Fruit fly (Drosophila melanogaster) whole organism, wandering third instar larva: Measurements from ENCODE around the gene Gyc32E.

ENCODE experiments used
- CrebA ChIP-seq: fragments of 200-800 bp; sonication (Bioruptor generic); optimal IDR thresholded peaks from 2 replicates; lab custom pipeline; 2016; ENCODE audit warnings: missing biosample characterization, mild to moderate bottlenecking, missing genetic modification characterization, borderline replicate concordance
- Hr83 ChIP-seq: fragments of 200-300 bp; sonication (Bioruptor generic); optimal IDR thresholded peaks from 2 replicates; lab custom pipeline; 2016; ENCODE audit warnings: missing biosample characterization, mild to moderate bottlenecking, missing genetic modification characterization, moderate library complexity; ENCODE audit not compliant: poor library complexity, severe bottlenecking
- Jra ChIP-seq: sonication (Bioruptor generic); optimal IDR thresholded peaks from 2 replicates; lab custom pipeline; 2016; ENCODE audit warnings: missing biosample characterization, missing genetic modification characterization
- Mio ChIP-seq: sonication (Bioruptor generic); optimal IDR thresholded peaks from 2 replicates; lab custom pipeline; 2016; ENCODE audit warnings: missing biosample characterization, missing genetic modification characterization
- Myc ChIP-seq: fragments of >200 bp; optimal IDR thresholded peaks from 2 replicates; lab custom pipeline; 2017
- dsf ChIP-seq: sonication (Bioruptor generic); optimal IDR thresholded peaks from 2 replicates; lab custom pipeline; 2016; ENCODE audit warnings: missing biosample characterization, missing genetic modification characterization, borderline replicate concordance
- foxo ChIP-seq, 2 experiments: fragments of 200-800 bp; sonication (Bioruptor generic); optimal IDR thresholded peaks; 2 replicates in 1 of 2; 3 replicates in 1 of 2; lab custom pipeline; 2016 to 2017; ENCODE audit warnings: missing biosample characterization in 2 of 2, missing genetic modification characterization in 2 of 2
- psq ChIP-seq: fragments of 200-800 bp; sonication (Bioruptor generic); optimal IDR thresholded peaks from 3 replicates; lab custom pipeline; 2017; ENCODE audit warnings: missing biosample characterization, mild to moderate bottlenecking, missing genetic modification characterization, moderate library complexity
- sage ChIP-seq: fragments of 200-800 bp; sonication (Bioruptor generic); optimal IDR thresholded peaks from 2 replicates; lab custom pipeline; 2016; ENCODE audit warnings: missing biosample characterization, mild to moderate bottlenecking, missing genetic modification characterization
- sv ChIP-seq: fragments of 200-800 bp; sonication (Bioruptor generic); optimal IDR thresholded peaks from 3 replicates; lab custom pipeline; 2016; ENCODE audit warnings: missing biosample characterization, missing genetic modification characterization
- woc ChIP-seq: sonication (Bioruptor generic); optimal IDR thresholded peaks from 2 replicates; lab custom pipeline; 2016; ENCODE audit warnings: missing biosample characterization, mild to moderate bottlenecking, missing genetic modification characterization

Gyc32E gene

dm6 chr2L:11100516-11101061 lies 48.3 kb downstream of the Gyc32E start, which contains the start of gene Ge-1:
TSS of gene Ge-1 (minus strand) at chr2L:11100888.
- TF ChIP-seq Hr83 = peak; percentile 20
- TF ChIP-seq sage (GFP tag; lab: Kevin White, UChicago) = no peak
- TF ChIP-seq CrebA (GFP tag; lab: Kevin White, UChicago) = no peak
- TF ChIP-seq Mio (GFP tag; lab: Kevin White, UChicago) = no peak

DNA sequence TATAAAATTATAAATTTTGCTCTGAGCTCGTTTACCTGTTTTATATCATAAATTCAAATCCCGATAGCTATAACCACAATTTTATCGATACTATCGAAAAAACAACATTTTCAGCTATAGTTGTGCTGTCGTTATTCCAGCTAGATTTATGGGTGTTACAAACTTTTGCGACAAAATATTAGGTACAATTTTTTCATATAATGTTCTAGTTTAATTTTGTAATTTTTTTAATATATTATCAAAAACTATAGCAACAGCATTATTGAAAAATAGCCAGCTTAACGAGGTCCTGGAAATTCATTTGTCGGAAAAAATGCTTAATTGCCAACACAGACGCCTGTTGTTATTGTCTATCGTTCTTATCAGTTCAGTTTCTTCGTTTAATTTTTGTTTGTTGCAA lies 57.8 kb downstream of the Gyc32E start, which contains the start of gene Wdr59:
TSS of gene Wdr59 (plus strand) at position 334 of the 400 bp plus-strand sequence.
- TF ChIP-seq Jra (GFP tag; lab: Kevin White, UChicago) = no peak
- TF ChIP-seq Myc (lab: Kevin White, UChicago) = peak; percentile 96
- peak; percentile 13 for TF ChIP-seq psq (GFP tag; lab: Kevin White, UChicago)
- TF ChIP-seq Hr83 = no peak
- no peak for TF ChIP-seq foxo (GFP tag; optimal IDR thresholded peaks at IDR 0.05; lab: Kevin White, UChicago)
- no peak for TF ChIP-seq dsf
- no peak for TF ChIP-seq Mio (GFP tag; lab: Kevin White, UChicago)
- TF ChIP-seq woc (GFP tag; lab: Kevin White, UChicago) = peak; percentile 87
- peak; percentile 49 for TF ChIP-seq sv (GFP tag; lab: Kevin White, UChicago)
